Worm (Caenorhabditis elegans) whole organism, L4 larva: ENCODE measurements around the gene F54D8.6.
A peak's percentile ranks its signal among the peaks of the same experiment; 100 is the strongest.
"Not testable (repeated sequence)": the region's sequence is repeated elsewhere in the genome, so short reads cannot be mapped to it uniquely, and the experiment has no call there.

Experiments
- F37D6.2 ChIP-seq: sonication (generic microtip); optimal IDR thresholded peaks from 2 replicates; lab custom pipeline; 2016; ENCODE audit warnings: mild to moderate bottlenecking, missing genetic modification characterization, missing compliant biosample characterization
- F44E2.7 ChIP-seq: fragments of 200-800 bp; sonication (Bioruptor generic); IDR thresholded peaks from 2 replicates; pipeline ENCODE4 v2.1.2; 2022; ENCODE audit warnings: missing genetic modification characterization, missing compliant biosample characterization
- T26A8.4 ChIP-seq: fragments of 200-800 bp; sonication (Bioruptor generic); IDR thresholded peaks from 2 replicates; pipeline ENCODE4 v1.3.6; 2022; ENCODE audit warnings: missing genetic modification characterization, missing compliant biosample characterization
- Y105C5A.15 ChIP-seq: fragments of 200-800 bp; sonication (Bioruptor generic); IDR thresholded peaks from 2 replicates; pipeline ENCODE4 v1.3.6; 2022; ENCODE audit warnings: missing genetic modification characterization, missing compliant biosample characterization
- aha-1 ChIP-seq: fragments of 150-350 bp; peaks from one replicate; lab custom pipeline; 2014; ENCODE audit warnings: missing biosample characterization, missing genetic modification characterization
- ama-1 ChIP-seq: fragments of 150-350 bp; optimal IDR thresholded peaks from 2 replicates; lab custom pipeline; 2014; ENCODE audit warnings: inconsistent platforms, mixed read lengths
- arid-1 ChIP-seq: fragments of 200-800 bp; sonication (Bioruptor generic); conservative IDR thresholded peaks from 2 replicates; pipeline ENCODE4 v1.3.6; 2022; ENCODE audit warnings: missing genetic modification reagents, missing genetic modification characterization, missing compliant biosample characterization
- ceh-20 ChIP-seq: fragments of 200-800 bp; sonication (Bioruptor generic); IDR thresholded peaks from 2 replicates; pipeline ENCODE4 v1.3.6; 2022; ENCODE audit warnings: missing genetic modification reagents, missing genetic modification characterization, missing compliant biosample characterization
- ceh-28 ChIP-seq: fragments of 150-350 bp; optimal IDR thresholded peaks from 2 replicates; lab custom pipeline; 2014; ENCODE audit warnings: missing biosample characterization, missing genetic modification reagents, missing genetic modification characterization
- ceh-32 ChIP-seq: sonication (generic microtip); optimal IDR thresholded peaks from 2 replicates; lab custom pipeline; 2016; ENCODE audit warnings: mild to moderate bottlenecking, missing genetic modification characterization, missing compliant biosample characterization; ENCODE audit not compliant: poor library complexity
- ces-1 ChIP-seq: fragments of 150-350 bp; sonication (generic microtip); optimal IDR thresholded peaks from 4 replicates; lab custom pipeline; 2014; ENCODE audit warnings: missing biosample characterization, missing genetic modification reagents, missing genetic modification characterization
- ctbp-1 ChIP-seq: fragments of 200-800 bp; sonication (Bioruptor generic); IDR thresholded peaks from 2 replicates; pipeline ENCODE4 v1.3.6; 2022; ENCODE audit warnings: missing genetic modification reagents, missing genetic modification characterization, missing compliant biosample characterization
- daf-8 ChIP-seq: fragments of 200-800 bp; sonication (Bioruptor generic); IDR thresholded peaks from 2 replicates; pipeline ENCODE4 v1.3.6; 2022; ENCODE audit warnings: missing genetic modification characterization, missing compliant biosample characterization
- dmd-6 ChIP-seq: fragments of 200-800 bp; sonication (Bioruptor generic); IDR thresholded peaks from 2 replicates; pipeline ENCODE4 v1.3.6; 2022; ENCODE audit warnings: missing genetic modification reagents, missing genetic modification characterization, missing compliant biosample characterization
- dmd-9 ChIP-seq: fragments of 200-800 bp; sonication (Bioruptor generic); IDR thresholded peaks from 2 replicates; pipeline ENCODE4 v1.3.6; 2022; ENCODE audit warnings: missing genetic modification reagents, missing genetic modification characterization, missing compliant biosample characterization
- dpl-1 ChIP-seq: fragments of 150-350 bp; optimal IDR thresholded peaks from 2 replicates; lab custom pipeline; 2014; ENCODE audit warnings: missing biosample characterization, missing genetic modification reagents, missing genetic modification characterization
- egl-43 ChIP-seq: fragments of 200-800 bp; sonication (Bioruptor generic); IDR thresholded peaks from 2 replicates; pipeline ENCODE4 v1.3.6; 2022; ENCODE audit warnings: missing genetic modification reagents, missing genetic modification characterization, missing compliant biosample characterization
- fkh-10 ChIP-seq: fragments of 150-350 bp; optimal IDR thresholded peaks from 2 replicates; lab custom pipeline; 2014; ENCODE audit warnings: missing biosample characterization, missing genetic modification reagents, missing genetic modification characterization
- hlh-11 ChIP-seq: fragments of 200-800 bp; sonication (Bioruptor generic); optimal IDR thresholded peaks from 2 replicates; lab custom pipeline; 2018; ENCODE audit warnings: mild to moderate bottlenecking, missing genetic modification characterization, missing compliant biosample characterization
- hmg-1.1 ChIP-seq: fragments of 200-800 bp; sonication (Bioruptor generic); IDR thresholded peaks from 2 replicates; pipeline ENCODE4 v1.3.6; 2022; ENCODE audit warnings: missing genetic modification reagents, missing genetic modification characterization, missing compliant biosample characterization
- lin-1 ChIP-seq: fragments of 200-800 bp; sonication (Bioruptor generic); IDR thresholded peaks from 2 replicates; pipeline ENCODE4 v1.3.6; 2022; ENCODE audit warnings: missing genetic modification reagents, missing genetic modification characterization, missing compliant biosample characterization
- lin-13 ChIP-seq: fragments of 150-350 bp; optimal IDR thresholded peaks from 2 replicates; lab custom pipeline; 2014; ENCODE audit warnings: missing biosample characterization, missing genetic modification reagents, missing genetic modification characterization
- lin-15B ChIP-seq: fragments of 150-350 bp; sonication (generic microtip); optimal IDR thresholded peaks from 3 replicates; lab custom pipeline; 2014; ENCODE audit warnings: missing biosample characterization, missing genetic modification characterization
- lin-29 ChIP-seq: fragments of 200-800 bp; sonication (Bioruptor generic); IDR thresholded peaks from 2 replicates; pipeline ENCODE4 v1.3.6; 2022; ENCODE audit warnings: missing genetic modification reagents, missing genetic modification characterization, missing compliant biosample characterization
- lin-39 ChIP-seq: fragments of 150-350 bp; optimal IDR thresholded peaks from 2 replicates; lab custom pipeline; 2014; ENCODE audit warnings: missing biosample characterization, missing genetic modification reagents, missing genetic modification characterization
- madf-5 ChIP-seq, 2 experiments: fragments of 200-800 bp; sonication (Bioruptor generic); IDR thresholded peaks; 2 replicates each; pipeline ENCODE4 v1.3.6; 2022; ENCODE audit warnings: missing compliant biosample characterization in 2 of 2, missing genetic modification characterization in 2 of 2
- mep-1 ChIP-seq: fragments of 150-350 bp; sonication (generic microtip); optimal IDR thresholded peaks from 3 replicates; lab custom pipeline; 2014; ENCODE audit warnings: missing biosample characterization, missing genetic modification characterization
- mxl-2 ChIP-seq: fragments of 200-800 bp; sonication (Bioruptor generic); conservative IDR thresholded peaks from 2 replicates; pipeline ENCODE4 v1.3.6; 2022; ENCODE audit warnings: missing genetic modification reagents, missing genetic modification characterization, missing compliant biosample characterization
- nhr-102 ChIP-seq: sonication (generic microtip); optimal IDR thresholded peaks from 2 replicates; lab custom pipeline; 2016; ENCODE audit warnings: mild to moderate bottlenecking, missing genetic modification characterization, moderate library complexity, missing compliant biosample characterization
- nhr-11 ChIP-seq: fragments of 150-350 bp; optimal IDR thresholded peaks from 2 replicates; lab custom pipeline; 2014; ENCODE audit warnings: missing biosample characterization, missing genetic modification characterization
- nhr-237 ChIP-seq: sonication (generic microtip); optimal IDR thresholded peaks from 2 replicates; lab custom pipeline; 2017; ENCODE audit warnings: missing biosample characterization, missing genetic modification characterization
- nhr-41 ChIP-seq: fragments of 200-800 bp; sonication (Bioruptor generic); IDR thresholded peaks from 2 replicates; pipeline ENCODE4 v1.3.6; 2022; ENCODE audit warnings: missing genetic modification reagents, missing genetic modification characterization, missing compliant biosample characterization
- nhr-42 ChIP-seq: fragments of 200-800 bp; sonication (Bioruptor generic); IDR thresholded peaks from 2 replicates; pipeline ENCODE4 v1.3.6; 2022; ENCODE audit warnings: missing genetic modification characterization, missing compliant biosample characterization
- nhr-48 ChIP-seq: sonication (generic microtip); optimal IDR thresholded peaks from 2 replicates; lab custom pipeline; 2016; ENCODE audit warnings: mild to moderate bottlenecking, missing genetic modification characterization, missing compliant biosample characterization
- nhr-6 ChIP-seq: fragments of 150-350 bp; optimal IDR thresholded peaks from 2 replicates; lab custom pipeline; 2014; ENCODE audit warnings: missing biosample characterization, missing genetic modification characterization
- nhr-76 ChIP-seq: fragments of 150-350 bp; optimal IDR thresholded peaks from 2 replicates; lab custom pipeline; 2014; ENCODE audit warnings: missing biosample characterization, missing genetic modification characterization
- pha-4 ChIP-seq, 2 experiments: fragments of 150-350 bp in 1 of 2; fragments of 200-800 bp in 1 of 2; sonication (Bioruptor generic) in 1 of 2; IDR thresholded peaks in 1 of 2; optimal IDR thresholded peaks in 1 of 2; 2 replicates each; pipeline versions ENCODE4 v1.3.6 to Lab custom; 2014 to 2022; ENCODE audit warnings: missing genetic modification characterization in 2 of 2, missing genetic modification reagents in 2 of 2, missing biosample characterization in 1 of 2, missing compliant biosample characterization in 1 of 2
- pqm-1 ChIP-seq: sonication (generic microtip); optimal IDR thresholded peaks from 2 replicates; lab custom pipeline; 2017; ENCODE audit warnings: missing biosample characterization, missing genetic modification characterization
- rbr-2 ChIP-seq: sonication (generic microtip); optimal IDR thresholded peaks from 2 replicates; lab custom pipeline; 2016; ENCODE audit warnings: missing genotype, missing genetic modification characterization, missing compliant biosample characterization
- saeg-2 ChIP-seq: fragments of 200-800 bp; sonication (Bioruptor generic); IDR thresholded peaks from 2 replicates; pipeline ENCODE4 v1.3.6; 2022; ENCODE audit warnings: missing genetic modification reagents, missing genetic modification characterization, missing compliant biosample characterization
- set-16 ChIP-seq: fragments of 200-800 bp; sonication (Bioruptor generic); IDR thresholded peaks from 2 replicates; pipeline ENCODE4 v1.3.6; 2022; ENCODE audit warnings: missing genetic modification reagents, missing genetic modification characterization, missing compliant biosample characterization
- skn-1 ChIP-seq: fragments of 150-350 bp; optimal IDR thresholded peaks from 2 replicates; lab custom pipeline; 2014; ENCODE audit warnings: missing biosample characterization, missing genetic modification characterization
- spr-3 ChIP-seq: fragments of 200-800 bp; sonication (Bioruptor generic); optimal IDR thresholded peaks from 2 replicates; lab custom pipeline; 2018; ENCODE audit warnings: mild to moderate bottlenecking, missing genetic modification characterization, missing compliant biosample characterization
- tag-97 ChIP-seq: fragments of 200-800 bp; sonication (Bioruptor generic); IDR thresholded peaks from 2 replicates; pipeline ENCODE4 v1.3.6; 2022; ENCODE audit warnings: missing genetic modification characterization, missing compliant biosample characterization
- unc-39 ChIP-seq: sonication (generic microtip); optimal IDR thresholded peaks from 2 replicates; lab custom pipeline; 2017; ENCODE audit warnings: missing biosample characterization, missing genetic modification characterization
- vab-7 ChIP-seq: fragments of 200-800 bp; sonication (Bioruptor generic); IDR thresholded peaks from 2 replicates; pipeline ENCODE4 v1.3.6; 2022; ENCODE audit warnings: missing genetic modification reagents, missing genetic modification characterization, missing compliant biosample characterization
- ztf-7 ChIP-seq: fragments of 150-350 bp; optimal IDR thresholded peaks from 2 replicates; lab custom pipeline; 2014; ENCODE audit warnings: missing biosample characterization, missing genetic modification characterization

F54D8.6 gene

ce11 chrIII:5061798-5062197, 41.0 kb upstream of the F54D8.6 start, which contains the start of gene C45G9.10:
Gene C45G9.10 (minus strand): TSS chrIII:5061898.
- TF ChIP-seq aha-1, result peak; percentile 64
- no peak for TF ChIP-seq lin-39 (tag; lab: Kevin White, UChicago)

ce11 chrIII:5062406-5062805, 40.4 kb upstream of the F54D8.6 start, which contains the start of gene C45G9.4:
Gene C45G9.4 (plus strand): TSS chrIII:5062706.
- TF ChIP-seq rbr-2 (tag; lab: Kevin White, UChicago); dmd-9; madf-5 (GFP tag; IDR thresholded peaks at IDR 0.05; lab: Robert Waterston, UW): not testable (repeated sequence)

ce11 chrIII:5068675-5069233, 34.0 kb upstream of the F54D8.6 start, which contains the start of the genes C45G9.11 and C45G9.2:
Gene C45G9.11 (minus strand): TSS chrIII:5068725.
Gene C45G9.2 (plus strand): TSS chrIII:5069066.
- TF ChIP-seq ceh-28 (no peak), dpl-1 (GFP tag; lab: Kevin White, UChicago) (peak; percentile 94), unc-39 (no peak), lin-15B (tag; lab: Kevin White, UChicago) (no peak), dmd-6 (GFP tag; lab: Robert Waterston, UW) (peak; percentile 54; the same call in 1 of the 2 replicates), ctbp-1 (0 out of 2 replicates have a peak, but pooled peaks have one; percentile 12), vab-7 (GFP tag; lab: Robert Waterston, UW) (no peak), mxl-2 (GFP tag; lab: Robert Waterston, UW) (no peak), spr-3 (no peak), set-16 (GFP tag; lab: Robert Waterston, UW) (no peak), nhr-42 (GFP tag; lab: Robert Waterston, UW) (no peak), saeg-2 (GFP tag; lab: Robert Waterston, UW) (no peak), pqm-1 (tag; lab: Kevin White, UChicago) (no peak), nhr-76 (tag; lab: Kevin White, UChicago) (no peak), rbr-2 (tag; lab: Kevin White, UChicago) (peak; percentile 49), Y105C5A.15 (GFP tag; lab: Robert Waterston, UW) (no peak), ztf-7 (tag; lab: Kevin White, UChicago) (peak; percentile 24), tag-97 (GFP tag; lab: Robert Waterston, UW) (no peak), ceh-32 (tag; lab: Kevin White, UChicago) (no peak), nhr-41 (GFP tag; lab: Robert Waterston, UW) (no peak), T26A8.4 (GFP tag; lab: Robert Waterston, UW) (no peak), pha-4 (GFP tag; IDR thresholded peaks at IDR 0.05; lab: Robert Waterston, UW) (no peak), pha-4 (tag; optimal IDR thresholded peaks at IDR 0.05; lab: Kevin White, UChicago) (no peak), arid-1 (GFP tag; lab: Robert Waterston, UW) (no peak), nhr-48 (tag; lab: Kevin White, UChicago) (no peak), ama-1 (lab: Kevin White, UChicago) (no peak), lin-29 (no peak), fkh-10 (no peak), nhr-6 (tag; lab: Kevin White, UChicago) (peak; percentile 46), aha-1 (no peak), nhr-237 (no peak), lin-13 (peak; percentile 18), nhr-102 (tag; lab: Kevin White, UChicago) (no peak), nhr-11 (tag; lab: Kevin White, UChicago) (no peak), hmg-1.1 (GFP tag; lab: Robert Waterston, UW) (no peak), mep-1 (tag; lab: Kevin White, UChicago) (no peak), egl-43 (no peak), F37D6.2 (tag; lab: Kevin White, UChicago) (peak; percentile 41), ceh-20 (GFP tag; lab: Robert Waterston, UW) (no peak), F44E2.7 (GFP tag; lab: Robert Waterston, UW) (no peak), skn-1 (no peak), lin-39 (tag; lab: Kevin White, UChicago) (no peak), ces-1 (no peak), lin-1 (GFP tag; lab: Robert Waterston, UW) (no peak), hlh-11 (no peak), daf-8 (GFP tag; lab: Robert Waterston, UW) (no peak)
